Worm (Caenorhabditis elegans): ENCODE measurements around the gene srd-59.
A peak's percentile ranks its signal among the peaks of the same experiment; 100 is the strongest.

The srd-59 gene

ce11 chrII:7255614-7256162 lies 50.2 kb downstream of the srd-59 start, which contains the start of gene F32A5.8 (continued):
- no peak for TF ChIP-seq mxl-3 (GFP tag; optimal IDR thresholded peaks at IDR 0.05)
- TF ChIP-seq ztf-11 (tag; optimal IDR thresholded peaks at IDR 0.05) = no peak
- no peak for TF ChIP-seq aly-2 (tag; optimal IDR thresholded peaks at IDR 0.05)
- TF ChIP-seq zip-11 (GFP tag; IDR thresholded peaks at IDR 0.05) = no peak
- TF ChIP-seq dmd-9 (GFP tag; IDR thresholded peaks at IDR 0.05) = no peak
- TF ChIP-seq ceh-82 (tag; optimal IDR thresholded peaks at IDR 0.05) = no peak
- TF ChIP-seq hmg-1.1 (GFP tag; IDR thresholded peaks at IDR 0.05) = no peak
- TF ChIP-seq lin-15B (tag; optimal IDR thresholded peaks at IDR 0.05) = no peak
- no peak for TF ChIP-seq rbr-2 (tag; optimal IDR thresholded peaks at IDR 0.05)
- TF ChIP-seq F44E2.7 (GFP tag; IDR thresholded peaks at IDR 0.05) = no peak
- TF ChIP-seq T26A8.4 (GFP tag; IDR thresholded peaks at IDR 0.05) = no peak
- no peak for TF ChIP-seq ceh-32 (tag; optimal IDR thresholded peaks at IDR 0.05; ENCODE audit: poor library complexity)
- no peak for TF ChIP-seq fos-1 (tag; optimal IDR thresholded peaks at IDR 0.05)
- no peak for TF ChIP-seq lin-29 (GFP tag; IDR thresholded peaks at IDR 0.05)
- TF ChIP-seq jun-1 (tag; optimal IDR thresholded peaks at IDR 0.05) = no peak
- no peak for TF ChIP-seq R02D3.7 (tag; optimal IDR thresholded peaks at IDR 0.05)
- TF ChIP-seq php-3 (GFP tag; IDR thresholded peaks at IDR 0.05) = no peak
- TF ChIP-seq daf-19 (GFP tag; conservative IDR thresholded peaks at IDR 0.05) = no peak
- no peak for TF ChIP-seq snpc-1.2 (GFP tag; IDR thresholded peaks at IDR 0.05)
- no peak for TF ChIP-seq Y5F2A.4 (GFP tag; optimal IDR thresholded peaks at IDR 0.05)
- TF ChIP-seq spr-3 (GFP tag; optimal IDR thresholded peaks at IDR 0.05) = no peak
- TF ChIP-seq madf-5 (GFP tag; IDR thresholded peaks at IDR 0.05) = no peak
- TF ChIP-seq cey-2 (tag; optimal IDR thresholded peaks at IDR 0.05; ENCODE audit: borderline replicate concordance, insufficient read depth) = no peak
- TF ChIP-seq mep-1 (tag; optimal IDR thresholded peaks at IDR 0.05) = peak; percentile 49
- no peak for TF ChIP-seq unc-39 (tag; optimal IDR thresholded peaks at IDR 0.05)
- no peak for TF ChIP-seq tag-97 (GFP tag; IDR thresholded peaks at IDR 0.05)
- no peak for TF ChIP-seq tra-1 (GFP tag; IDR thresholded peaks at IDR 0.05)
- no peak for TF ChIP-seq ZK337.2 (GFP tag; IDR thresholded peaks at IDR 0.05)
- no peak for TF ChIP-seq F37D6.2 (tag; optimal IDR thresholded peaks at IDR 0.05)
- no peak for TF ChIP-seq ctbp-1 (GFP tag; IDR thresholded peaks at IDR 0.05)
- TF ChIP-seq fkh-10 (GFP tag; optimal IDR thresholded peaks at IDR 0.05) = no peak
- TF ChIP-seq snpc-4 (tag; optimal IDR thresholded peaks at IDR 0.05) = no peak
- TF ChIP-seq egl-43 (GFP tag; IDR thresholded peaks at IDR 0.05) = no peak
- no peak for TF ChIP-seq daf-8 (GFP tag; IDR thresholded peaks at IDR 0.05)
- peak; percentile 0 for TF ChIP-seq hlh-30 (tag; optimal IDR thresholded peaks at IDR 0.05; ENCODE audit: insufficient read depth)
- no peak for TF ChIP-seq lin-38 (GFP tag; IDR thresholded peaks at IDR 0.05)
- no peak for TF ChIP-seq unc-130 (GFP tag; optimal IDR thresholded peaks at IDR 0.05)
- TF ChIP-seq lin-13 (GFP tag; optimal IDR thresholded peaks at IDR 0.05) = no peak
- no peak for TF ChIP-seq zfp-2 (tag; optimal IDR thresholded peaks at IDR 0.05)
- peak; percentile 84 for TF ChIP-seq nhr-28 (tag; optimal IDR thresholded peaks at IDR 0.05)
- no peak for TF ChIP-seq dmd-8 (GFP tag; IDR thresholded peaks at IDR 0.05)
- no peak for TF ChIP-seq F26F4.8 (GFP tag; conservative IDR thresholded peaks at IDR 0.05)
- TF ChIP-seq nhr-41 (GFP tag; IDR thresholded peaks at IDR 0.05) = no peak
- no peak for TF ChIP-seq skn-1 (tag; optimal IDR thresholded peaks at IDR 0.05)
- TF ChIP-seq dve-1 (tag; optimal IDR thresholded peaks at IDR 0.05; ENCODE audit: insufficient read depth) = peak; percentile 84
- no peak for TF ChIP-seq mxl-2 (GFP tag; conservative IDR thresholded peaks at IDR 0.05)
- TF ChIP-seq nhr-25 (tag; optimal IDR thresholded peaks at IDR 0.05; ENCODE audit: borderline replicate concordance, insufficient read depth) = no peak
- TF ChIP-seq ceh-44 (GFP tag; IDR thresholded peaks at IDR 0.05) = no peak
- no peak for TF ChIP-seq egl-27 (tag; optimal IDR thresholded peaks at IDR 0.05)
- peak in 1 of 2 experiments; percentile 17 for TF ChIP-seq mdl-1 (tag; optimal IDR thresholded peaks at IDR 0.05)
- no peak for TF ChIP-seq nhr-48 (tag; optimal IDR thresholded peaks at IDR 0.05)
- TF ChIP-seq nhr-76 (tag; optimal IDR thresholded peaks at IDR 0.05) = no peak
